Worm (Caenorhabditis elegans) whole organism, late embryonic: ENCODE results near the gene F10C1.23.

Experiments
- C08G9.2 ChIP-seq: sonication (generic microtip); optimal IDR thresholded peaks from 2 replicates; lab custom pipeline; 2016; ENCODE audit warnings: mild to moderate bottlenecking, missing genetic modification characterization, moderate library complexity, missing compliant biosample characterization
- F13H6.1 ChIP-seq: sonication (generic microtip); optimal IDR thresholded peaks from 2 replicates; lab custom pipeline; 2016; ENCODE audit warnings: missing genetic modification characterization, missing compliant biosample characterization
- T23F11.4 ChIP-seq: fragments of 200-800 bp; sonication (Bioruptor generic); optimal IDR thresholded peaks from 2 replicates; lab custom pipeline; 2018; ENCODE audit warnings: mild to moderate bottlenecking, missing genetic modification characterization, missing compliant biosample characterization
- Y22D7AL.16 ChIP-seq: sonication (generic microtip); optimal IDR thresholded peaks from 2 replicates; lab custom pipeline; 2016; ENCODE audit warnings: missing genetic modification characterization, missing compliant biosample characterization
- ama-1 ChIP-seq: fragments of 150-350 bp; optimal IDR thresholded peaks from 2 replicates; lab custom pipeline; 2014
- ceh-14 ChIP-seq: sonication (generic microtip); optimal IDR thresholded peaks from 2 replicates; lab custom pipeline; 2016; ENCODE audit warnings: missing genotype, missing genetic modification characterization, missing compliant biosample characterization
- ceh-18 ChIP-seq: sonication (generic microtip); optimal IDR thresholded peaks from 2 replicates; lab custom pipeline; 2016; ENCODE audit warnings: missing genetic modification characterization, missing compliant biosample characterization
- ceh-19 ChIP-seq: fragments of 200-800 bp; sonication (Bioruptor generic); optimal IDR thresholded peaks from 2 replicates; lab custom pipeline; 2018; ENCODE audit warnings: mild to moderate bottlenecking, missing genetic modification characterization, missing compliant biosample characterization
- ceh-2 ChIP-seq: sonication (generic microtip); optimal IDR thresholded peaks from 2 replicates; lab custom pipeline; 2016; ENCODE audit warnings: missing genotype, missing genetic modification characterization, missing compliant biosample characterization
- ceh-31 ChIP-seq: sonication (generic microtip); optimal IDR thresholded peaks from 2 replicates; lab custom pipeline; 2016; ENCODE audit warnings: missing genetic modification characterization, missing compliant biosample characterization
- ceh-34 ChIP-seq: sonication (generic microtip); optimal IDR thresholded peaks from 2 replicates; lab custom pipeline; 2016; ENCODE audit warnings: mild to moderate bottlenecking, missing genetic modification characterization, missing compliant biosample characterization
- ceh-45 ChIP-seq: fragments of 200-800 bp; sonication (Bioruptor generic); IDR thresholded peaks from 2 replicates; pipeline ENCODE4 v1.3.6; 2022; ENCODE audit warnings: missing genetic modification reagents, missing genetic modification characterization, missing compliant biosample characterization
- ceh-48 ChIP-seq: sonication (generic microtip); optimal IDR thresholded peaks from 2 replicates; lab custom pipeline; 2016; ENCODE audit warnings: missing genetic modification characterization, inconsistent platforms, missing compliant biosample characterization
- ceh-9 ChIP-seq: sonication (generic microtip); optimal IDR thresholded peaks from 2 replicates; lab custom pipeline; 2016; ENCODE audit warnings: mild to moderate bottlenecking, missing genetic modification characterization, inconsistent platforms, missing compliant biosample characterization
- che-1 ChIP-seq: sonication (generic microtip); optimal IDR thresholded peaks from 2 replicates; lab custom pipeline; 2016; ENCODE audit warnings: mild to moderate bottlenecking, missing genetic modification characterization, missing compliant biosample characterization
- dmd-4 ChIP-seq: sonication (generic microtip); optimal IDR thresholded peaks from 2 replicates; lab custom pipeline; 2016; ENCODE audit warnings: borderline replicate concordance, missing genetic modification characterization, missing compliant biosample characterization
- elt-4 ChIP-seq: sonication (generic microtip); optimal IDR thresholded peaks from 2 replicates; lab custom pipeline; 2016; ENCODE audit warnings: missing genetic modification characterization, missing compliant biosample characterization
- ets-4 ChIP-seq: sonication (generic microtip); optimal IDR thresholded peaks from 2 replicates; lab custom pipeline; 2016; ENCODE audit warnings: missing genetic modification characterization, missing compliant biosample characterization
- fkh-10 ChIP-seq: fragments of 150-350 bp; optimal IDR thresholded peaks from 2 replicates; lab custom pipeline; 2014; ENCODE audit warnings: missing biosample characterization, missing genetic modification reagents, missing genetic modification characterization
- fkh-6 ChIP-seq: sonication (generic microtip); optimal IDR thresholded peaks from 2 replicates; lab custom pipeline; 2016; ENCODE audit warnings: missing genetic modification characterization, missing compliant biosample characterization
- gmeb-2 ChIP-seq: sonication (generic microtip); optimal IDR thresholded peaks from 2 replicates; lab custom pipeline; 2016; ENCODE audit warnings: missing genetic modification characterization, inconsistent platforms, missing compliant biosample characterization
- hlh-8 ChIP-seq: sonication (generic microtip); optimal IDR thresholded peaks from 2 replicates; lab custom pipeline; 2016; ENCODE audit warnings: missing genotype, missing genetic modification characterization, missing compliant biosample characterization
- lim-6 ChIP-seq: sonication (generic microtip); optimal IDR thresholded peaks from 2 replicates; lab custom pipeline; 2016; ENCODE audit warnings: missing genetic modification characterization, missing compliant biosample characterization
- nfya-1 ChIP-seq: sonication (generic microtip); optimal IDR thresholded peaks from 2 replicates; lab custom pipeline; 2017; ENCODE audit warnings: missing genetic modification characterization, mild to moderate bottlenecking, missing compliant biosample characterization, antibody characterized with exemption, moderate library complexity
- nhr-232 ChIP-seq: sonication (generic microtip); optimal IDR thresholded peaks from 2 replicates; lab custom pipeline; 2016; ENCODE audit warnings: missing genetic modification characterization, missing compliant biosample characterization
- odd-2 ChIP-seq: sonication (generic microtip); optimal IDR thresholded peaks from 2 replicates; lab custom pipeline; 2017; ENCODE audit warnings: antibody characterized with exemption, mild to moderate bottlenecking, missing genetic modification characterization, missing compliant biosample characterization
- pax-1 ChIP-seq: fragments of 150-350 bp; optimal IDR thresholded peaks from 2 replicates; lab custom pipeline; 2014; ENCODE audit warnings: missing biosample characterization, missing genetic modification characterization
- pha-4 ChIP-seq: fragments of 150-350 bp; optimal IDR thresholded peaks from 2 replicates; lab custom pipeline; 2018; ENCODE audit warnings: missing biosample characterization, missing genetic modification reagents, missing genetic modification characterization
- pqm-1 ChIP-seq: sonication (generic microtip); optimal IDR thresholded peaks from 2 replicates; lab custom pipeline; 2016; ENCODE audit warnings: missing genetic modification characterization, missing compliant biosample characterization
- sdc-2 ChIP-seq: sonication (generic microtip); optimal IDR thresholded peaks from 2 replicates; lab custom pipeline; 2016; ENCODE audit warnings: missing genotype, missing genetic modification characterization, missing compliant biosample characterization
- sox-4 ChIP-seq: sonication (generic microtip); optimal IDR thresholded peaks from 2 replicates; lab custom pipeline; 2017; ENCODE audit warnings: mild to moderate bottlenecking, missing genetic modification characterization, inconsistent platforms, missing compliant biosample characterization
- syd-9 ChIP-seq: sonication (generic microtip); optimal IDR thresholded peaks from 2 replicates; lab custom pipeline; 2016; ENCODE audit warnings: mild to moderate bottlenecking, missing genetic modification characterization, moderate library complexity, missing compliant biosample characterization
- tbx-2 ChIP-seq: sonication (generic microtip); optimal IDR thresholded peaks from 2 replicates; lab custom pipeline; 2016; ENCODE audit warnings: missing genetic modification characterization, missing compliant biosample characterization
- tbx-7 ChIP-seq: sonication (generic microtip); optimal IDR thresholded peaks from 2 replicates; lab custom pipeline; 2016; ENCODE audit warnings: missing genotype, missing genetic modification characterization, missing compliant biosample characterization
- ttx-3 ChIP-seq: sonication (generic microtip); optimal IDR thresholded peaks from 2 replicates; lab custom pipeline; 2016; ENCODE audit warnings: missing genetic modification reagents, missing genetic modification characterization, missing compliant biosample characterization
- unc-3 ChIP-seq, 2 experiments: fragments of 200-800 bp in 1 of 2; sonication (Bioruptor generic) in 1 of 2; sonication (generic microtip) in 1 of 2; conservative IDR thresholded peaks in 1 of 2; optimal IDR thresholded peaks in 1 of 2; 2 replicates each; pipeline versions ENCODE4 v1.3.6 to Lab custom; 2016 to 2022; ENCODE audit warnings: missing compliant biosample characterization in 2 of 2, missing genetic modification characterization in 2 of 2, missing genetic modification reagents in 1 of 2
- unc-42 ChIP-seq: sonication (generic microtip); optimal IDR thresholded peaks from 2 replicates; lab custom pipeline; 2016; ENCODE audit warnings: missing genotype, missing genetic modification characterization, missing compliant biosample characterization
- unc-55 ChIP-seq: sonication (generic microtip); optimal IDR thresholded peaks from 2 replicates; lab custom pipeline; 2017; ENCODE audit warnings: missing biosample characterization, missing genetic modification reagents, missing genetic modification characterization
- ztf-16 ChIP-seq: sonication (generic microtip); optimal IDR thresholded peaks from 2 replicates; lab custom pipeline; 2017; ENCODE audit warnings: missing genetic modification characterization, missing compliant biosample characterization

The F10C1.23 gene

DNA sequence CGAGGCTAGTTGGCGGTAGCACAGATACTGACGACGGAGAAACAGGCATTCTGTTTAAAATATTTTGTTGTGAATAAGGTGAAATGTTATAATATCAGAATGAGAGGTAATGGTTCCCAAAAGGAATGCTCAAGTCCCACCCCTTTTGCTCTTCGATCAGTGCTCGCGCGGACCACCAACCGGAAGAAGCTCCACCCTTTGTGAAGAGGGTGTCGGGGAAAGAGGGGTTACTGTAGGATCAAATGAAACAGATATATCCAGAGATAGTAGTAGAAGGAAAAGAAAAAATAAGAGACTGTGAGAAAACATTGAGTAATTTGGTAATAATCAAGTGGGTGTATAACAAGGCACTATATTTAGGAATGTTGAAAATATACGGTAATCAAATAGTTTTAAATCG lies 16.3 kb downstream of the F10C1.23 start, which contains the start of the genes dmd-5 and F10C1.1:
dmd-5 (minus strand) TSS at position 101 of the 400 bp plus-strand sequence.
F10C1.1 (plus strand) TSS at position 110 of the 400 bp plus-strand sequence.
- TF ChIP-seq odd-2 (tag; lab: Kevin White, UChicago) (no peak), sox-4 (tag; lab: Kevin White, UChicago) (no peak), ceh-48 (no peak), ama-1 (lab: Kevin White, UChicago) (no peak), ceh-2 (tag; lab: Kevin White, UChicago) (no peak), unc-3 (GFP tag; conservative IDR thresholded peaks at IDR 0.05; lab: Robert Waterston, UW) (no peak), unc-3 (tag; optimal IDR thresholded peaks at IDR 0.05; lab: Kevin White, UChicago) (no peak), F13H6.1 (tag; lab: Kevin White, UChicago) (no peak), ceh-9 (no peak), ceh-19 (GFP tag; lab: Kevin White, UChicago) (no peak)

ce11 chrII:5774879-5775278 lies 17.0 kb downstream of the F10C1.23 start:
- no peak for TF ChIP-seq elt-4
- no peak for TF ChIP-seq ceh-14 (tag; lab: Kevin White, UChicago)
- TF ChIP-seq lim-6 (tag; lab: Kevin White, UChicago), result no peak
- no peak for TF ChIP-seq sdc-2 (tag; lab: Kevin White, UChicago)
- TF ChIP-seq ceh-34 (tag; lab: Kevin White, UChicago), result no peak
- no peak for TF ChIP-seq ceh-45 (GFP tag; lab: Robert Waterston, UW)
- no peak for TF ChIP-seq gmeb-2 (tag; lab: Kevin White, UChicago)
- TF ChIP-seq pqm-1 (tag; lab: Kevin White, UChicago), result no peak
- TF ChIP-seq ets-4 (tag; lab: Kevin White, UChicago), result no peak
- TF ChIP-seq hlh-8 (tag; lab: Kevin White, UChicago), result no peak
- TF ChIP-seq ceh-31 (tag; lab: Kevin White, UChicago), result no peak

- TF ChIP-seq C08G9.2 (tag; lab: Kevin White, UChicago), result no peak
- no peak for TF ChIP-seq nhr-232 (tag; lab: Kevin White, UChicago)
- TF ChIP-seq ttx-3 (tag; lab: Kevin White, UChicago), result no peak
- TF ChIP-seq ets-4 (tag; lab: Kevin White, UChicago), result no peak
- no peak for TF ChIP-seq T23F11.4 (GFP tag; lab: Kevin White, UChicago)
- no peak for TF ChIP-seq unc-3 (GFP tag; conservative IDR thresholded peaks at IDR 0.05; lab: Robert Waterston, UW)
- TF ChIP-seq unc-3 (tag; optimal IDR thresholded peaks at IDR 0.05; lab: Kevin White, UChicago), result no peak
- TF ChIP-seq dmd-4 (tag; lab: Kevin White, UChicago), result no peak
- no peak for TF ChIP-seq tbx-7 (tag; lab: Kevin White, UChicago)
- TF ChIP-seq fkh-6 (tag; lab: Kevin White, UChicago), result no peak
- TF ChIP-seq Y22D7AL.16, result no peak
- TF ChIP-seq fkh-10 (GFP tag; lab: Kevin White, UChicago), result no peak
- TF ChIP-seq ztf-16 (tag; lab: Kevin White, UChicago), result no peak
- no peak for TF ChIP-seq ceh-18
Measured at ce11 chrII:5777372-5777771, 19.5 kb downstream of the F10C1.23 start.

- TF ChIP-seq che-1 (tag; lab: Kevin White, UChicago) (no peak), syd-9 (tag; lab: Kevin White, UChicago) (no peak), nfya-1 (tag; lab: Kevin White, UChicago) (peak; percentile 33), ceh-48 (peak; percentile 21), pha-4 (tag; lab: Kevin White, UChicago) (no peak), unc-42 (peak; percentile 67), ceh-14 (tag; lab: Kevin White, UChicago) (peak; percentile 2), tbx-2 (tag; lab: Kevin White, UChicago) (peak; percentile 11), ceh-18 (peak; percentile 46), pax-1 (tag; lab: Kevin White, UChicago) (no peak), unc-55 (GFP tag; lab: Kevin White, UChicago) (peak; percentile 42), fkh-6 (tag; lab: Kevin White, UChicago) (no peak), ceh-31 (tag; lab: Kevin White, UChicago) (peak; percentile 26)
Measured at ce11 chrII:5779866-5780265, 22.0 kb downstream of the F10C1.23 start.
